Fruit fly (Drosophila melanogaster) whole organism, embryonic: Measurements from ENCODE around the gene CG11000.

Experiments used
- BEAF-32 ChIP-seq: fragments of 200-800 bp; sonication (Bioruptor generic); optimal IDR thresholded peaks from 3 replicates; lab custom pipeline; 2017; ENCODE audit warnings: missing biosample characterization, missing genetic modification characterization, mild to moderate bottlenecking, moderate library complexity, missing genetic modification reagents
- C15 ChIP-seq: fragments of 200-800 bp; sonication (Bioruptor generic); IDR thresholded peaks from 3 replicates; pipeline ENCODE4 v1.3.6; 2022; ENCODE audit warnings: missing biosample characterization, missing genetic modification characterization
- CG10543 ChIP-seq: fragments of 200-800 bp; sonication (Bioruptor generic); optimal IDR thresholded peaks from 3 replicates; lab custom pipeline; 2017; ENCODE audit warnings: missing biosample characterization, mild to moderate bottlenecking, missing genetic modification characterization, moderate library complexity
- CG12299 ChIP-seq: fragments of 200-800 bp; sonication (Bioruptor generic); optimal IDR thresholded peaks from 2 replicates; lab custom pipeline; 2018; ENCODE audit warnings: missing biosample characterization, mild to moderate bottlenecking, missing genetic modification characterization
- CG12942 ChIP-seq: fragments of 200-800 bp; sonication (Bioruptor generic); optimal IDR thresholded peaks from 3 replicates; lab custom pipeline; 2016; ENCODE audit warnings: missing biosample characterization, missing genetic modification characterization
- CG13775 ChIP-seq: fragments of 200-800 bp; sonication (Bioruptor generic); optimal IDR thresholded peaks from 3 replicates; lab custom pipeline; 2017; ENCODE audit warnings: missing biosample characterization, mild to moderate bottlenecking, missing genetic modification characterization
- CG15601 ChIP-seq: fragments of 200-800 bp; sonication (Bioruptor generic); optimal IDR thresholded peaks from 3 replicates; lab custom pipeline; 2019; ENCODE audit warnings: missing biosample characterization, mild to moderate bottlenecking, missing genetic modification characterization, moderate library complexity
- CG15696 ChIP-seq: fragments of 200-800 bp; sonication (Bioruptor generic); optimal IDR thresholded peaks from 2 replicates; lab custom pipeline; 2019; ENCODE audit warnings: missing biosample characterization, mild to moderate bottlenecking, missing genetic modification characterization, moderate library complexity
- CG16813 ChIP-seq: fragments of 200-800 bp; sonication (Bioruptor generic); IDR thresholded peaks from 3 replicates; pipeline ENCODE4 v1.3.6; 2022; ENCODE audit warnings: missing biosample characterization, missing genetic modification characterization; ENCODE audit not compliant: partially characterized antibody
- CG1832 ChIP-seq: fragments of 200-800 bp; sonication (Bioruptor generic); optimal IDR thresholded peaks from 2 replicates; lab custom pipeline; 2017; ENCODE audit warnings: missing biosample characterization, mild to moderate bottlenecking, missing genetic modification characterization, inconsistent platforms
- CG18619 ChIP-seq: fragments of 200-800 bp; sonication (Bioruptor generic); optimal IDR thresholded peaks from 3 replicates; lab custom pipeline; 2017; ENCODE audit warnings: missing biosample characterization, mild to moderate bottlenecking, missing genetic modification characterization
- CG2129 ChIP-seq: fragments of 200-800 bp; sonication (Bioruptor generic); IDR thresholded peaks from 2 replicates; pipeline ENCODE4 v1.3.6; 2022; ENCODE audit warnings: missing biosample characterization, missing genetic modification characterization; ENCODE audit not compliant: partially characterized antibody
- CG2199 ChIP-seq: fragments of 200-800 bp; sonication (Bioruptor generic); IDR thresholded peaks from 3 replicates; pipeline ENCODE4 v1.3.6; 2022; ENCODE audit warnings: missing biosample characterization, missing genetic modification characterization
- CG32532 ChIP-seq: fragments of 200-800 bp; sonication (Bioruptor generic); IDR thresholded peaks from 2 replicates; pipeline ENCODE4 v1.3.6; 2022; ENCODE audit warnings: missing biosample characterization, missing genetic modification characterization
- CG33557 ChIP-seq: fragments of 200-800 bp; sonication (Bioruptor generic); optimal IDR thresholded peaks from 2 replicates; lab custom pipeline; 2019; ENCODE audit warnings: missing biosample characterization, mild to moderate bottlenecking, missing genetic modification characterization, moderate library complexity
- CG3407 ChIP-seq: fragments of 200-800 bp; sonication (Bioruptor generic); optimal IDR thresholded peaks from 2 replicates; lab custom pipeline; 2018; ENCODE audit warnings: missing biosample characterization, mild to moderate bottlenecking, missing genetic modification characterization
- CG4282 ChIP-seq: fragments of 200-800 bp; sonication (Bioruptor generic); optimal IDR thresholded peaks from 2 replicates; lab custom pipeline; 2016; ENCODE audit warnings: missing biosample characterization, missing genetic modification characterization
- CG4854 ChIP-seq: fragments of 200-800 bp; sonication (Bioruptor generic); optimal IDR thresholded peaks from 2 replicates; lab custom pipeline; 2016; ENCODE audit warnings: missing biosample characterization, missing genetic modification characterization, inconsistent platforms
- CG5245 ChIP-seq: fragments of 200-800 bp; sonication (Bioruptor generic); optimal IDR thresholded peaks from 3 replicates; lab custom pipeline; 2016; ENCODE audit warnings: missing biosample characterization, missing genetic modification characterization
- CG6791 ChIP-seq: fragments of 200-800 bp; sonication (Bioruptor generic); IDR thresholded peaks from 3 replicates; pipeline ENCODE4 v1.3.6; 2022; ENCODE audit warnings: missing biosample characterization, missing genetic modification characterization; ENCODE audit not compliant: partially characterized antibody
- CG9932 ChIP-seq: fragments of 200-800 bp; sonication (Bioruptor generic); IDR thresholded peaks from 2 replicates; pipeline ENCODE4 v1.3.6; 2022; ENCODE audit warnings: missing biosample characterization, missing genetic modification characterization
- CoRest ChIP-seq: fragments of 200-800 bp; sonication (Bioruptor generic); optimal IDR thresholded peaks from 3 replicates; lab custom pipeline; 2018; ENCODE audit warnings: missing biosample characterization, mild to moderate bottlenecking, missing genetic modification characterization, moderate library complexity
- Dbx ChIP-seq: fragments of 200-800 bp; sonication (Bioruptor generic); IDR thresholded peaks from 3 replicates; pipeline ENCODE4 v1.3.6; 2022; ENCODE audit warnings: missing biosample characterization, missing genetic modification characterization
- Dek ChIP-seq: fragments of 200-800 bp; sonication (Bioruptor generic); optimal IDR thresholded peaks from 3 replicates; lab custom pipeline; 2019; ENCODE audit warnings: missing biosample characterization, mild to moderate bottlenecking, missing genetic modification characterization, moderate library complexity
- Dfd ChIP-seq, 2 experiments: fragments of >200 bp; optimal IDR thresholded peaks; 2 replicates each; lab custom pipeline; 2017; ENCODE audit warnings: missing biosample characterization in 2 of 2, missing genetic modification characterization in 2 of 2
- ERR ChIP-seq: fragments of 200-800 bp; sonication (Bioruptor generic); optimal IDR thresholded peaks from 2 replicates; lab custom pipeline; 2016; ENCODE audit warnings: missing biosample characterization, missing genetic modification characterization
- Fer1 ChIP-seq: fragments of 200-800 bp; sonication (Bioruptor generic); optimal IDR thresholded peaks from 2 replicates; lab custom pipeline; 2017; ENCODE audit warnings: missing biosample characterization, mild to moderate bottlenecking, missing genetic modification characterization
- Fer2 ChIP-seq: fragments of 200-800 bp; sonication (Bioruptor generic); optimal IDR thresholded peaks from 2 replicates; lab custom pipeline; 2018; ENCODE audit warnings: missing biosample characterization, mild to moderate bottlenecking, missing genetic modification characterization, moderate library complexity
- HLH3B ChIP-seq: fragments of 200-800 bp; sonication (Bioruptor generic); IDR thresholded peaks from 2 replicates; pipeline ENCODE4 v1.3.6; 2022; ENCODE audit warnings: missing biosample characterization, missing genetic modification characterization
- Hsf ChIP-seq: fragments of 200-800 bp; sonication (Bioruptor generic); optimal IDR thresholded peaks from 3 replicates; lab custom pipeline; 2016; ENCODE audit warnings: missing biosample characterization, missing genetic modification characterization
- Neu2 ChIP-seq: fragments of 200-800 bp; sonication (Bioruptor generic); optimal IDR thresholded peaks from 3 replicates; lab custom pipeline; 2016; ENCODE audit warnings: missing biosample characterization, missing genetic modification characterization, borderline replicate concordance
- NfI ChIP-seq: fragments of 200-800 bp; sonication (Bioruptor generic); optimal IDR thresholded peaks from 3 replicates; lab custom pipeline; 2018; ENCODE audit warnings: missing biosample characterization, mild to moderate bottlenecking, missing genetic modification characterization, moderate library complexity
- Opbp ChIP-seq: fragments of 200-800 bp; sonication (Bioruptor generic); IDR thresholded peaks from 3 replicates; pipeline ENCODE4 v1.3.6; 2022; ENCODE audit warnings: missing biosample characterization, missing genetic modification characterization; ENCODE audit not compliant: partially characterized antibody
- Ptx1 ChIP-seq: fragments of 200-800 bp; sonication (Bioruptor generic); IDR thresholded peaks from 2 replicates; pipeline ENCODE4 v1.3.6; 2022; ENCODE audit warnings: missing biosample characterization, missing genetic modification characterization
- Usf ChIP-seq: fragments of 200-800 bp; sonication (Bioruptor generic); optimal IDR thresholded peaks from 2 replicates; lab custom pipeline; 2017; ENCODE audit warnings: missing genotype, missing biosample characterization, missing genetic modification characterization
- aop ChIP-seq: fragments of 200-800 bp; sonication (Bioruptor generic); IDR thresholded peaks from 2 replicates; pipeline ENCODE4 v1.3.6; 2022; ENCODE audit warnings: missing biosample characterization, missing genetic modification characterization
- cato ChIP-seq: fragments of 200-800 bp; sonication (Bioruptor generic); optimal IDR thresholded peaks from 2 replicates; lab custom pipeline; 2016; ENCODE audit warnings: missing biosample characterization, missing genetic modification characterization, borderline replicate concordance
- chinmo ChIP-seq: fragments of 200-800 bp; sonication (Bioruptor generic); IDR thresholded peaks from 4 replicates; pipeline ENCODE4 v1.3.6; 2022; ENCODE audit warnings: missing biosample characterization, missing genetic modification characterization; ENCODE audit not compliant: partially characterized antibody
- ci ChIP-seq: fragments of 200-800 bp; sonication (Bioruptor generic); IDR thresholded peaks from 3 replicates; pipeline ENCODE4 v1.3.6; 2022; ENCODE audit warnings: missing biosample characterization, missing genetic modification characterization
- dpn ChIP-seq, 2 experiments: fragments of 200-800 bp; sonication (Bioruptor generic); optimal IDR thresholded peaks; 3 replicates each; lab custom pipeline; 2016; ENCODE audit warnings: missing biosample characterization in 2 of 2, missing genetic modification characterization in 2 of 2
- ham ChIP-seq: fragments of 200-800 bp; sonication (Bioruptor generic); IDR thresholded peaks from 2 replicates; pipeline ENCODE4 v1.3.6; 2022; ENCODE audit warnings: missing biosample characterization, missing genetic modification characterization
- inv ChIP-seq: fragments of 200-800 bp; sonication (Bioruptor generic); IDR thresholded peaks from 2 replicates; pipeline ENCODE4 v1.3.6; 2022; ENCODE audit warnings: missing biosample characterization, missing genetic modification characterization; ENCODE audit not compliant: partially characterized antibody
- nerfin-2 ChIP-seq: fragments of 200-800 bp; sonication (Bioruptor generic); IDR thresholded peaks from 2 replicates; pipeline ENCODE4 v1.3.6; 2022; ENCODE audit warnings: missing biosample characterization, missing genetic modification characterization; ENCODE audit not compliant: partially characterized antibody
- odd ChIP-seq: fragments of 200-800 bp; sonication (Bioruptor generic); optimal IDR thresholded peaks from 2 replicates; lab custom pipeline; 2017; ENCODE audit warnings: missing biosample characterization, mild to moderate bottlenecking, missing genetic modification characterization
- psq ChIP-seq: fragments of 200-800 bp; sonication (Bioruptor generic); optimal IDR thresholded peaks from 2 replicates; lab custom pipeline; 2017; ENCODE audit warnings: missing biosample characterization, missing genetic modification characterization
- seq ChIP-seq: fragments of 200-800 bp; sonication (Bioruptor generic); IDR thresholded peaks from 2 replicates; pipeline ENCODE4 v1.3.6; 2022; ENCODE audit warnings: missing biosample characterization, missing genetic modification characterization
- so ChIP-seq: fragments of 200-800 bp; sonication (Bioruptor generic); IDR thresholded peaks from 3 replicates; pipeline ENCODE4 v1.3.6; 2022; ENCODE audit warnings: missing biosample characterization, missing genetic modification characterization
- tup ChIP-seq: fragments of 200-800 bp; sonication (Bioruptor generic); optimal IDR thresholded peaks from 2 replicates; lab custom pipeline; 2016; ENCODE audit warnings: missing biosample characterization, mild to moderate bottlenecking, missing genetic modification characterization, moderate library complexity
- zfh1 ChIP-seq: fragments of 200-800 bp; sonication (Bioruptor generic); IDR thresholded peaks from 3 replicates; pipeline ENCODE4 v1.3.6; 2022; ENCODE audit warnings: missing biosample characterization, missing genetic modification characterization
- zfh2 ChIP-seq: fragments of 200-800 bp; sonication (Bioruptor generic); optimal IDR thresholded peaks from 2 replicates; lab custom pipeline; 2016; ENCODE audit warnings: missing biosample characterization, missing genetic modification characterization

CG11000 gene

dm6 chr3R:5824456-5824855 is 22.3 kb downstream of the CG11000 start, which contains the start of the genes Sec20 and dgrn (continued):
- TF ChIP-seq C15 (GFP tag; lab: Robert Waterston, UW) (no peak), ham (GFP tag; lab: Robert Waterston, UW) (no peak), NfI (GFP tag; lab: Kevin White, UChicago) (peak; percentile 53), Ptx1 (GFP tag; lab: Robert Waterston, UW) (peak; percentile 75), CG6791 (GFP tag; lab: Robert Waterston, UW) (peak; percentile 92), CG15601 (tag; lab: Kevin White, UChicago) (peak; percentile 68), CG2129 (peak; percentile 84), odd (no peak), CG32532 (peak; percentile 60), CG12942 (peak; percentile 59), Dbx (GFP tag; lab: Robert Waterston, UW) (peak; percentile 81), CG16813 (peak; percentile 96), CoRest (tag; lab: Kevin White, UChicago) (peak; percentile 82), CG13775 (GFP tag; lab: Kevin White, UChicago) (peak; percentile 77), Dfd (GFP tag; optimal IDR thresholded peaks at IDR 0.05; lab: Kevin White, UChicago) (no peak), BEAF-32 (GFP tag; lab: Kevin White, UChicago) (peak; percentile 96), Dek (peak; percentile 62), CG10543 (GFP tag; lab: Kevin White, UChicago) (peak; percentile 53), CG4282 (GFP tag; lab: Kevin White, UChicago) (no peak), CG18619 (GFP tag; lab: Kevin White, UChicago) (peak; percentile 46), Fer2 (tag; lab: Kevin White, UChicago) (peak; percentile 43), CG1832 (no peak), tup (GFP tag; lab: Kevin White, UChicago) (peak; percentile 37), CG12299 (peak; percentile 28), dpn (GFP tag; optimal IDR thresholded peaks at IDR 0.05; lab: Kevin White, UChicago) (peak; percentile 64 to 79), Usf (GFP tag; lab: Kevin White, UChicago) (no peak), cato (peak; percentile 50), Hsf (GFP tag; lab: Kevin White, UChicago) (peak; percentile 64), aop (GFP tag; lab: Robert Waterston, UW) (no peak), ci (GFP tag; lab: Robert Waterston, UW) (peak; percentile 39; the same call in 1 of the 3 replicates), CG33557 (GFP tag; lab: Kevin White, UChicago) (no peak), CG2199 (GFP tag; lab: Robert Waterston, UW) (0 out of 3 replicates have a peak, but pooled peaks have one; percentile 28), HLH3B (peak; percentile 61), Neu2 (GFP tag; lab: Kevin White, UChicago) (no peak), seq (GFP tag; lab: Robert Waterston, UW) (no peak), Fer1 (GFP tag; lab: Kevin White, UChicago) (peak; percentile 59), psq (peak; percentile 35), Opbp (GFP tag; lab: Robert Waterston, UW) (peak; percentile 94), CG3407 (GFP tag; lab: Kevin White, UChicago) (peak; percentile 25), inv (GFP tag; lab: Robert Waterston, UW) (peak; percentile 96), nerfin-2 (GFP tag; lab: Robert Waterston, UW) (peak; percentile 84), ERR (GFP tag; lab: Kevin White, UChicago) (no peak), zfh2 (GFP tag; lab: Kevin White, UChicago) (peak; percentile 55), so (GFP tag; lab: Robert Waterston, UW) (no peak; the same call in 2 of the 3 replicates), zfh1 (GFP tag; lab: Robert Waterston, UW) (peak; percentile 66), CG15696 (peak; percentile 80), chinmo (peak; percentile 85; the same call in 3 of the 4 replicates), CG9932 (GFP tag; lab: Robert Waterston, UW) (peak; percentile 87), CG4854 (peak; percentile 50), CG5245 (GFP tag; lab: Kevin White, UChicago) (peak; percentile 27)
